Comparison of ENCODE assay signal across 3 fruit fly cellular contexts in the genomic region with DNA sequence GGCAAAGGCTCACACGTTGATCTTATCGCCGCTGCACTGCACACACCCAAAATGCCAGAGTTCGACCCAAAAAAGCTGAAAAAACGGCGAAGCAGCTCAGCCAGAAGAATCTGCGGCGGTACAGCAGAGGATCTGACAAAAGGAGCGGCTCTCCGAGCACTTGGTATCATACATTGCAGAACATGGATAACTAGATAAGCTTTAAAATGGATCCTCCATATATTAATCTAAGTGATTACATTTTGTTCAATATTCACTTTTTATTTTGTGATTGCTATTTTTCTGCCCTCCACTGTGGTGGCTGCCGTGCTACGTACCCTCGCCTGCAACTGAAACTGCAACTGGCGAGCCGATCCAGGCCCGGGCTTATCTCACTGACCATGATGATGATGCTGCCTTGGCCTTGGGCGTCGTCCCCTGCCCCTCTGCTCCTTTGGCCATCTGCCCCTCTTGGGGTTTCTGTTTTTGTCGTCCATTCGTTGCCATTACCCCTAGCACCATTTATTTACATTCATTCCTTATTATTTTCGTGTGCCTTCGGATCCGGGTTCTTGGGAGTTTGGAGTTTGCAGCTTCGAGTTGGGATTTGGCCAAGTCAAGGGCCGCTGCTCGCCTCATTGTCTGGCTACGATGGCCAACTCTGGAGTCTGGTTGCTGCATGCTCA.
A peak's percentile ranks its signal among the peaks of the same experiment; 100 is the strongest.
TF ChIP-seq lines count a peak whose summit lies in the region.

No protein-coding gene starts in this region.

TF ChIP-seq in whole organism, embryonic, 481 proteins besides CTCF, POLR2A, EP300 and RAD21 (continued from another document and continues in another):
- TF ChIP-seq CG11504 (tag; optimal IDR thresholded peaks at IDR 0.05; lab: Kevin White, UChicago), result peak; percentile 4
- peak; percentile 35; the same call in 1 of the 2 replicates for TF ChIP-seq CG14441 (GFP tag; IDR thresholded peaks at IDR 0.05; lab: Robert Waterston, UW)
- TF ChIP-seq lilli (GFP tag; optimal IDR thresholded peaks at IDR 0.05; lab: Kevin White, UChicago), result no peak
- 0 out of 4 replicates have a peak, but pooled peaks have one; percentile 11 for TF ChIP-seq Gug (GFP tag; IDR thresholded peaks at IDR 0.05; lab: Robert Waterston, UW)
- TF ChIP-seq CG8924 (tag; optimal IDR thresholded peaks at IDR 0.05; lab: Kevin White, UChicago), result no peak
- no peak for TF ChIP-seq CG11560 (tag; IDR thresholded peaks at IDR 0.05; lab: Robert Waterston, UW)
- no peak for TF ChIP-seq CG12942 (GFP tag; optimal IDR thresholded peaks at IDR 0.05; lab: Kevin White, UChicago)
- TF ChIP-seq Doc3 (GFP tag; IDR thresholded peaks at IDR 0.05; lab: Robert Waterston, UW; ENCODE audit: partially characterized antibody), result no peak
- TF ChIP-seq otp (GFP tag; IDR thresholded peaks at IDR 0.05; lab: Robert Waterston, UW), result no peak
- TF ChIP-seq tio (GFP tag; optimal IDR thresholded peaks at IDR 0.05; lab: Kevin White, UChicago), result no peak
- no peak for TF ChIP-seq NC2α (GFP tag; optimal IDR thresholded peaks at IDR 0.05; lab: Kevin White, UChicago)
- TF ChIP-seq Mes4 (GFP tag; optimal IDR thresholded peaks at IDR 0.05; lab: Kevin White, UChicago), result no peak
- no peak for TF ChIP-seq CG10209 (GFP tag; optimal IDR thresholded peaks at IDR 0.05; lab: Kevin White, UChicago)
- no peak for TF ChIP-seq jing (GFP tag; optimal IDR thresholded peaks at IDR 0.05; lab: Kevin White, UChicago)
- no peak for TF ChIP-seq kah (GFP tag; optimal IDR thresholded peaks at IDR 0.05; lab: Kevin White, UChicago)
- no peak for TF ChIP-seq D19B (GFP tag; optimal IDR thresholded peaks at IDR 0.05; lab: Kevin White, UChicago)
- TF ChIP-seq ci (GFP tag; IDR thresholded peaks at IDR 0.05; lab: Robert Waterston, UW), result peak; percentile 58; the same call in 1 of the 3 replicates
- TF ChIP-seq sens (GFP tag; lab: Kevin White, UChicago), result peak; percentile 77
- peak; percentile 49 for TF ChIP-seq Xrp1 (GFP tag; IDR thresholded peaks at IDR 0.05; lab: Robert Waterston, UW)
- TF ChIP-seq CG3407 (GFP tag; optimal IDR thresholded peaks at IDR 0.05; lab: Kevin White, UChicago), result no peak
- TF ChIP-seq Hmr (GFP tag; optimal IDR thresholded peaks at IDR 0.05; lab: Kevin White, UChicago), result no peak
- TF ChIP-seq Bdp1 (GFP tag; optimal IDR thresholded peaks at IDR 0.05; lab: Kevin White, UChicago), result no peak
- no peak for TF ChIP-seq CG14014 (GFP tag; IDR thresholded peaks at IDR 0.05; lab: Robert Waterston, UW)
- peak; percentile 26; the same call in 1 of the 2 replicates for TF ChIP-seq esg (GFP tag; conservative IDR thresholded peaks at IDR 0.05; lab: Robert Waterston, UW)
- TF ChIP-seq tup (GFP tag; optimal IDR thresholded peaks at IDR 0.05; lab: Kevin White, UChicago), result no peak
- TF ChIP-seq zfh1 (GFP tag; IDR thresholded peaks at IDR 0.05; lab: Robert Waterston, UW), result peak; percentile 49; the same call in 2 of the 3 replicates
- TF ChIP-seq Bgb (GFP tag; IDR thresholded peaks at IDR 0.05; lab: Robert Waterston, UW; ENCODE audit: partially characterized antibody), result no peak
- no peak for TF ChIP-seq inv (GFP tag; IDR thresholded peaks at IDR 0.05; lab: Robert Waterston, UW; ENCODE audit: partially characterized antibody)
- no peak for TF ChIP-seq CG4707 (GFP tag; optimal IDR thresholded peaks at IDR 0.05; lab: Kevin White, UChicago)
- no peak for TF ChIP-seq CG1792 (GFP tag; optimal IDR thresholded peaks at IDR 0.05; lab: Kevin White, UChicago)
- TF ChIP-seq cwo (GFP tag; optimal IDR thresholded peaks at IDR 0.05; lab: Kevin White, UChicago), result no peak
- peak; percentile 29 for TF ChIP-seq lbe (GFP tag; optimal IDR thresholded peaks at IDR 0.05; lab: Kevin White, UChicago)
- TF ChIP-seq tx (GFP tag; optimal IDR thresholded peaks at IDR 0.05; lab: Kevin White, UChicago), result no peak
- TF ChIP-seq Kr (GFP tag; optimal IDR thresholded peaks at IDR 0.05; lab: Kevin White, UChicago), result no peak
- no peak for TF ChIP-seq PHDP (tag; optimal IDR thresholded peaks at IDR 0.05; lab: Kevin White, UChicago)
- TF ChIP-seq Ets65A (GFP tag; lab: Kevin White, UChicago), result peak; percentile 53
- no peak for TF ChIP-seq CoRest (tag; optimal IDR thresholded peaks at IDR 0.05; lab: Kevin White, UChicago)
- TF ChIP-seq CG15073 (GFP tag; optimal IDR thresholded peaks at IDR 0.05; lab: Kevin White, UChicago), result no peak
- no peak for TF ChIP-seq prd (optimal IDR thresholded peaks at IDR 0.05; lab: Kevin White, UChicago)
- TF ChIP-seq prd (GFP tag; IDR thresholded peaks at IDR 0.05; lab: Robert Waterston, UW), result peak; percentile 61; the same call in 2 of the 3 replicates
- TF ChIP-seq CG9437 (GFP tag; optimal IDR thresholded peaks at IDR 0.05; lab: Kevin White, UChicago), result no peak
- TF ChIP-seq CG6813 (GFP tag; optimal IDR thresholded peaks at IDR 0.05; lab: Kevin White, UChicago), result no peak

TF ChIP-seq in whole organism, prepupa, 60 proteins besides CTCF, POLR2A, EP300 and RAD21 (continued from another document):
- peak; percentile 70 for TF ChIP-seq CG11762 (GFP tag; optimal IDR thresholded peaks at IDR 0.05; lab: Kevin White, UChicago; ENCODE audit: insufficient read depth)
- TF ChIP-seq pdm3 (GFP tag; optimal IDR thresholded peaks at IDR 0.05; lab: Kevin White, UChicago), result peak; percentile 90
- peak; percentile 85 for TF ChIP-seq CG15336 (GFP tag; IDR thresholded peaks at IDR 0.05; lab: Robert Waterston, UW)
- TF ChIP-seq Sox15 (GFP tag; optimal IDR thresholded peaks at IDR 0.05; lab: Kevin White, UChicago), result peak; percentile 85
- TF ChIP-seq CG11902 (GFP tag; optimal IDR thresholded peaks at IDR 0.05; lab: Kevin White, UChicago), result peak; percentile 78
- TF ChIP-seq CG6163 (GFP tag; IDR thresholded peaks at IDR 0.05; lab: Robert Waterston, UW), result peak; percentile 96
- peak; percentile 86 for TF ChIP-seq CG8319 (GFP tag; optimal IDR thresholded peaks at IDR 0.05; lab: Kevin White, UChicago)
- TF ChIP-seq topi (GFP tag; optimal IDR thresholded peaks at IDR 0.05; lab: Kevin White, UChicago), result peak; percentile 90
- peak; percentile 87 for TF ChIP-seq net (GFP tag; optimal IDR thresholded peaks at IDR 0.05; lab: Kevin White, UChicago)
- TF ChIP-seq Eip75B (GFP tag; optimal IDR thresholded peaks at IDR 0.05; lab: Kevin White, UChicago), result peak; percentile 93
- peak; percentile 84 for TF ChIP-seq CG6854 (GFP tag; optimal IDR thresholded peaks at IDR 0.05; lab: Kevin White, UChicago)
- TF ChIP-seq Smox (GFP tag; optimal IDR thresholded peaks at IDR 0.05; lab: Kevin White, UChicago), result peak; percentile 88
- TF ChIP-seq fd85E (GFP tag; optimal IDR thresholded peaks at IDR 0.05; lab: Kevin White, UChicago), result peak; percentile 8
- peak; percentile 85 for TF ChIP-seq Eip93F (GFP tag; optimal IDR thresholded peaks at IDR 0.05; lab: Kevin White, UChicago)
- TF ChIP-seq acj6 (GFP tag; optimal IDR thresholded peaks at IDR 0.05; lab: Kevin White, UChicago), result peak; percentile 90
- peak; percentile 91 for TF ChIP-seq CG10631 (GFP tag; optimal IDR thresholded peaks at IDR 0.05; lab: Kevin White, UChicago)
- peak; percentile 73 to 83 for TF ChIP-seq salr (GFP tag; optimal IDR thresholded peaks at IDR 0.05; lab: Kevin White, UChicago)
- peak; percentile 89 for TF ChIP-seq OdsH (GFP tag; optimal IDR thresholded peaks at IDR 0.05; lab: Kevin White, UChicago)
- TF ChIP-seq Hr4 (GFP tag; optimal IDR thresholded peaks at IDR 0.05; lab: Kevin White, UChicago), result peak; percentile 78
- TF ChIP-seq Ets21C (GFP tag; optimal IDR thresholded peaks at IDR 0.05; lab: Kevin White, UChicago), result peak; percentile 84
- TF ChIP-seq CG4318 (GFP tag; optimal IDR thresholded peaks at IDR 0.05; lab: Kevin White, UChicago), result peak; percentile 58
- peak; percentile 95 for TF ChIP-seq Eip78C (GFP tag; lab: Kevin White, UChicago)
- TF ChIP-seq CG3919 (GFP tag; optimal IDR thresholded peaks at IDR 0.05; lab: Kevin White, UChicago), result peak; percentile 87
- peak; percentile 84 for TF ChIP-seq Ets96B (tag; optimal IDR thresholded peaks at IDR 0.05; lab: Kevin White, UChicago)
- TF ChIP-seq lz (GFP tag; optimal IDR thresholded peaks at IDR 0.05; lab: Kevin White, UChicago), result peak; percentile 90
- TF ChIP-seq CG8632 (GFP tag; optimal IDR thresholded peaks at IDR 0.05; lab: Kevin White, UChicago), result peak; percentile 88
- no peak for TF ChIP-seq Hr38 (GFP tag; optimal IDR thresholded peaks at IDR 0.05; lab: Kevin White, UChicago)
- TF ChIP-seq CG10669 (GFP tag; optimal IDR thresholded peaks at IDR 0.05; lab: Kevin White, UChicago), result peak; percentile 83
- TF ChIP-seq dsx (GFP tag; optimal IDR thresholded peaks at IDR 0.05; lab: Kevin White, UChicago; ENCODE audit: poor library complexity, severe bottlenecking), result peak; percentile 78
- TF ChIP-seq esn (GFP tag; optimal IDR thresholded peaks at IDR 0.05; lab: Kevin White, UChicago), result peak; percentile 94
- TF ChIP-seq CG31627 (GFP tag; optimal IDR thresholded peaks at IDR 0.05; lab: Kevin White, UChicago), result peak; percentile 93
- peak; percentile 87 for TF ChIP-seq achi (GFP tag; optimal IDR thresholded peaks at IDR 0.05; lab: Kevin White, UChicago)
- peak; percentile 79 for TF ChIP-seq eg (GFP tag; IDR thresholded peaks at IDR 0.05; lab: Robert Waterston, UW)
- TF ChIP-seq cyc (GFP tag; optimal IDR thresholded peaks at IDR 0.05; lab: Kevin White, UChicago), result peak; percentile 87
- TF ChIP-seq Blimp-1 (GFP tag; optimal IDR thresholded peaks at IDR 0.05; lab: Kevin White, UChicago), result peak; percentile 73
- peak; percentile 76 for TF ChIP-seq Gug (GFP tag; IDR thresholded peaks at IDR 0.05; lab: Robert Waterston, UW)
- TF ChIP-seq CG8119 (GFP tag; IDR thresholded peaks at IDR 0.05; lab: Robert Waterston, UW), result peak; percentile 87
- TF ChIP-seq CG1621 (tag; optimal IDR thresholded peaks at IDR 0.05; lab: Kevin White, UChicago), result peak; percentile 89
- no peak for TF ChIP-seq fkh (GFP tag; optimal IDR thresholded peaks at IDR 0.05; lab: Kevin White, UChicago)

TF ChIP-seq in whole organism, wandering third instar larva, 38 proteins besides CTCF, POLR2A, EP300 and RAD21 (continued from another document):
- TF ChIP-seq CG9705 (GFP tag; optimal IDR thresholded peaks at IDR 0.05; lab: Kevin White, UChicago) (peak; percentile 68), sage (GFP tag; optimal IDR thresholded peaks at IDR 0.05; lab: Kevin White, UChicago) (peak; percentile 51), fru (GFP tag; optimal IDR thresholded peaks at IDR 0.05; lab: Kevin White, UChicago) (peak; percentile 94), h (GFP tag; optimal IDR thresholded peaks at IDR 0.05; lab: Kevin White, UChicago) (peak; percentile 84), ey (GFP tag; optimal IDR thresholded peaks at IDR 0.05; lab: Kevin White, UChicago) (peak; percentile 90), psq (GFP tag; optimal IDR thresholded peaks at IDR 0.05; lab: Kevin White, UChicago) (peak; percentile 95), Myc (optimal IDR thresholded peaks at IDR 0.05; lab: Kevin White, UChicago) (no peak), CrebA (GFP tag; optimal IDR thresholded peaks at IDR 0.05; lab: Kevin White, UChicago; ENCODE audit: borderline replicate concordance) (peak; percentile 33), Dfd (GFP tag; optimal IDR thresholded peaks at IDR 0.05; lab: Kevin White, UChicago) (no peak), lola (GFP tag; optimal IDR thresholded peaks at IDR 0.05; lab: Kevin White, UChicago) (no peak), Hr78 (GFP tag; optimal IDR thresholded peaks at IDR 0.05; lab: Kevin White, UChicago) (no peak), Hr83 (GFP tag; optimal IDR thresholded peaks at IDR 0.05; lab: Kevin White, UChicago; ENCODE audit: poor library complexity, severe bottlenecking) (no peak)
